Fruit fly (Drosophila melanogaster): ENCODE measurements around the gene cad.
A peak's percentile ranks its signal among the peaks of the same experiment; 100 is the strongest.

- TF ChIP-seq cnc (optimal IDR thresholded peaks at IDR 0.05) (no peak), CG12768 (GFP tag; optimal IDR thresholded peaks at IDR 0.05) (no peak), ovo (GFP tag; optimal IDR thresholded peaks at IDR 0.05) (no peak), CG7045 (GFP tag; optimal IDR thresholded peaks at IDR 0.05) (peak; percentile 33), Mnt (GFP tag; optimal IDR thresholded peaks at IDR 0.05) (no peak), bab1 (GFP tag; optimal IDR thresholded peaks at IDR 0.05) (no peak), CG5204 (GFP tag; optimal IDR thresholded peaks at IDR 0.05) (no peak), cic (GFP tag; optimal IDR thresholded peaks at IDR 0.05) (no peak), CG11617 (GFP tag; optimal IDR thresholded peaks at IDR 0.05) (no peak), CG14711 (tag; optimal IDR thresholded peaks at IDR 0.05) (no peak), CG7101 (tag; optimal IDR thresholded peaks at IDR 0.05) (peak; percentile 13), pad (GFP tag; optimal IDR thresholded peaks at IDR 0.05) (peak; percentile 24)
These were observed 37.3 kb downstream of the cad start for dm6 chr2L:20807617-20808509.
